Worm (Caenorhabditis elegans) whole organism, early embryonic: ENCODE results near the gene F37A4.4.

Experiments
- B0310.2 ChIP-seq: sonication (generic microtip); optimal IDR thresholded peaks from 2 replicates; lab custom pipeline; 2016; ENCODE audit warnings: mild to moderate bottlenecking, missing genetic modification characterization, missing compliant biosample characterization
- F13C5.2 ChIP-seq: sonication (generic microtip); optimal IDR thresholded peaks from 2 replicates; lab custom pipeline; 2017; ENCODE audit warnings: mild to moderate bottlenecking, missing genetic modification characterization, inconsistent platforms, missing compliant biosample characterization
- aly-1 ChIP-seq: sonication (generic microtip); optimal IDR thresholded peaks from 2 replicates; lab custom pipeline; 2016; ENCODE audit warnings: missing genetic modification characterization, missing compliant biosample characterization
- ama-1 ChIP-seq: fragments of 150-350 bp; optimal IDR thresholded peaks from 2 replicates; lab custom pipeline; 2014
- ceh-13 ChIP-seq: fragments of 200-800 bp; sonication (Bioruptor generic); optimal IDR thresholded peaks from 2 replicates; lab custom pipeline; 2018; ENCODE audit warnings: mild to moderate bottlenecking, missing genetic modification characterization, missing compliant biosample characterization
- ceh-36 ChIP-seq: sonication (generic microtip); optimal IDR thresholded peaks from 2 replicates; lab custom pipeline; 2016; ENCODE audit warnings: missing genetic modification characterization, inconsistent platforms, missing compliant biosample characterization
- ets-7 ChIP-seq: sonication (generic microtip); optimal IDR thresholded peaks from 2 replicates; lab custom pipeline; 2016; ENCODE audit warnings: missing genotype, missing genetic modification characterization, missing compliant biosample characterization
- flt-1 ChIP-seq: fragments of 200-800 bp; sonication (Bioruptor generic); IDR thresholded peaks from 2 replicates; pipeline ENCODE4 v1.3.6; 2022; ENCODE audit warnings: missing genetic modification characterization, missing compliant biosample characterization
- hmbx-1 ChIP-seq: sonication (generic microtip); optimal IDR thresholded peaks from 2 replicates; lab custom pipeline; 2016; ENCODE audit warnings: mild to moderate bottlenecking, missing genetic modification characterization, missing compliant biosample characterization
- hmg-4 ChIP-seq: fragments of 200-800 bp; sonication (Bioruptor generic); optimal IDR thresholded peaks from 2 replicates; lab custom pipeline; 2018; ENCODE audit warnings: mild to moderate bottlenecking, missing genetic modification characterization, missing compliant biosample characterization
- hnd-1 ChIP-seq: sonication (generic microtip); optimal IDR thresholded peaks from 2 replicates; lab custom pipeline; 2016; ENCODE audit warnings: missing genetic modification characterization, missing compliant biosample characterization
- pes-1 ChIP-seq: fragments of 200-800 bp; sonication (Bioruptor generic); IDR thresholded peaks from 2 replicates; pipeline ENCODE4 v1.3.6; 2022; ENCODE audit warnings: missing genetic modification reagents, missing genetic modification characterization, missing compliant biosample characterization
- scrt-1 ChIP-seq: fragments of 200-800 bp; sonication (Bioruptor generic); IDR thresholded peaks from 2 replicates; pipeline ENCODE4 v1.3.6; 2022; ENCODE audit warnings: missing genetic modification characterization, missing compliant biosample characterization
- sea-1 ChIP-seq: fragments of 200-800 bp; sonication (Bioruptor generic); conservative IDR thresholded peaks from 2 replicates; pipeline ENCODE4 v1.3.6; 2022; ENCODE audit warnings: missing genetic modification characterization, missing compliant biosample characterization
- tbx-11 ChIP-seq: fragments of 200-800 bp; sonication (Bioruptor generic); IDR thresholded peaks from 2 replicates; pipeline ENCODE4 v1.3.6; 2022; ENCODE audit warnings: missing genetic modification characterization, missing compliant biosample characterization
- tbx-37 ChIP-seq: fragments of 200-800 bp; sonication (Bioruptor generic); conservative IDR thresholded peaks from 2 replicates; pipeline ENCODE4 v1.3.6; 2022; ENCODE audit warnings: missing genetic modification reagents, missing genetic modification characterization, missing compliant biosample characterization
- tra-4 ChIP-seq: sonication (generic microtip); optimal IDR thresholded peaks from 2 replicates; lab custom pipeline; 2017; ENCODE audit warnings: missing genetic modification characterization, missing compliant biosample characterization

Gene F37A4.4

DNA sequence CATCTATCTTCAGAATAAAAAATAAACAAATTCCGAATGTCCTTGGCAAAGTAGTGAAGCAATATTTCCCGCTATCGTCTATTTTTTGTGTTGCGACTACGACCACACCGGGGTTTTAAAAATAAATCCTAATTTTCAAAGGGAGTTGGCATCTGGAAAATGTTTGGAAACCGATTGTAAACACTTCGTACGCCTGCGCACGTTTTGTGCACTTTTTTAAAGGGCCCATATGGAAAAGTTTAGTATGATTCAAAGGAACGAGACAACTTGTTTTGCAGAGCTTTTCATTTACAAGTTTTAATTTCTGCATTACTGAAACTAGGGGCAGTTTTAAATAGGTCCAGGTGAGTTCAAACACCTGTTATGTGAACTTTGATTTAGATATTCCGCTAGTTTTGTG lies 26.7 kb downstream of the F37A4.4 start:
- TF ChIP-seq pes-1 (GFP tag; lab: Robert Waterston, UW) (no peak), tbx-37 (GFP tag; lab: Robert Waterston, UW) (no peak), tbx-11 (GFP tag; lab: Robert Waterston, UW) (no peak), ceh-36 (tag; lab: Kevin White, UChicago) (no peak), hmg-4 (GFP tag; lab: Kevin White, UChicago) (no peak), ama-1 (lab: Kevin White, UChicago) (no peak), aly-1 (tag; lab: Kevin White, UChicago) (no peak), F13C5.2 (tag; lab: Kevin White, UChicago) (no peak), scrt-1 (GFP tag; lab: Robert Waterston, UW) (no peak), ceh-13 (GFP tag; lab: Kevin White, UChicago) (no peak), hmbx-1 (no peak), tra-4 (no peak), hnd-1 (tag; lab: Kevin White, UChicago) (no peak), sea-1 (no peak), ets-7 (tag; lab: Kevin White, UChicago) (no peak), flt-1 (GFP tag; lab: Robert Waterston, UW) (no peak), B0310.2 (tag; lab: Kevin White, UChicago) (no peak)

DNA sequence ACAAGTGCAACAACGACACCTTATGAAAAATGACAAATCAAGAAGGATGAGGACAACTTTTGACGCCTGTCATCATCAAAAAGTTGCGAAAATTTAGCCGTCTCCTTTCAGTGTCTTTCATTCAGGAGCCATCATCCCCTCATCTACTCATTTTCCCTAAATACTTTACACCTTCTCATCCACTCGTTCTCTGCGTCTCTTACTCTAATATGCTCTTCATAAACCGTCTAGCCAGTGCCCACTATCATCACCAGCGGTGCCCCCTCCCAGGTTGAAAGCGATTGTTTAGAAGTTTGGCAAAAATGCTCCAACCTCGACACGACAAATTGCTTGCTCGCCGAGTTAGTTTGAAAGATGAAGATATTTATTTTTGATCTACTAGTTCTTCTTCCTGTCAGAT lies 29.2 kb downstream of the F37A4.4 start:
- TF ChIP-seq ceh-13 (GFP tag; lab: Kevin White, UChicago): no peak
- TF ChIP-seq pes-1 (GFP tag; lab: Robert Waterston, UW): no peak
- TF ChIP-seq B0310.2 (tag; lab: Kevin White, UChicago): no peak
- TF ChIP-seq hnd-1 (tag; lab: Kevin White, UChicago): no peak
- no peak for TF ChIP-seq flt-1 (GFP tag; lab: Robert Waterston, UW)
- no peak for TF ChIP-seq aly-1 (tag; lab: Kevin White, UChicago)
- TF ChIP-seq hmg-4 (GFP tag; lab: Kevin White, UChicago): no peak
- TF ChIP-seq hmbx-1: no peak

ce11 chrIII:6746008-6746407 lies 32.6 kb downstream of the F37A4.4 start, which contains the start of gene dig-1:
Gene dig-1, plus strand, starts transcription at chrIII:6746308.
- TF ChIP-seq tra-4: no peak
- TF ChIP-seq ets-7 (tag; lab: Kevin White, UChicago): no peak
- TF ChIP-seq hmbx-1: no peak
- TF ChIP-seq pes-1 (GFP tag; lab: Robert Waterston, UW): no peak
- TF ChIP-seq flt-1 (GFP tag; lab: Robert Waterston, UW): no peak
- no peak for TF ChIP-seq tbx-11 (GFP tag; lab: Robert Waterston, UW)
- no peak for TF ChIP-seq ama-1 (lab: Kevin White, UChicago)
- TF ChIP-seq hnd-1 (tag; lab: Kevin White, UChicago): no peak
- TF ChIP-seq tbx-37 (GFP tag; lab: Robert Waterston, UW): no peak
- TF ChIP-seq hmg-4 (GFP tag; lab: Kevin White, UChicago): no peak
- TF ChIP-seq aly-1 (tag; lab: Kevin White, UChicago): no peak
- no peak for TF ChIP-seq ceh-13 (GFP tag; lab: Kevin White, UChicago)
- TF ChIP-seq F13C5.2 (tag; lab: Kevin White, UChicago): no peak
- no peak for TF ChIP-seq sea-1
- no peak for TF ChIP-seq B0310.2 (tag; lab: Kevin White, UChicago)
- TF ChIP-seq scrt-1 (GFP tag; lab: Robert Waterston, UW): no peak
- TF ChIP-seq ceh-36 (tag; lab: Kevin White, UChicago): no peak

- TF ChIP-seq tra-4 (no peak), B0310.2 (tag; lab: Kevin White, UChicago) (no peak), aly-1 (tag; lab: Kevin White, UChicago) (no peak), hnd-1 (tag; lab: Kevin White, UChicago) (no peak), tbx-11 (GFP tag; lab: Robert Waterston, UW) (no peak), hmg-4 (GFP tag; lab: Kevin White, UChicago) (no peak), F13C5.2 (tag; lab: Kevin White, UChicago) (no peak), flt-1 (GFP tag; lab: Robert Waterston, UW) (no peak), sea-1 (no peak), ama-1 (lab: Kevin White, UChicago) (no peak), ets-7 (tag; lab: Kevin White, UChicago) (no peak), ceh-13 (GFP tag; lab: Kevin White, UChicago) (no peak), ceh-36 (tag; lab: Kevin White, UChicago) (no peak), pes-1 (GFP tag; lab: Robert Waterston, UW) (no peak), scrt-1 (GFP tag; lab: Robert Waterston, UW) (no peak), hmbx-1 (no peak), tbx-37 (GFP tag; lab: Robert Waterston, UW) (no peak)
Observed at ce11 chrIII:6746668-6747067, 33.3 kb downstream of the F37A4.4 start.

- TF ChIP-seq ets-7 (tag; lab: Kevin White, UChicago) (no peak), ama-1 (lab: Kevin White, UChicago) (no peak), tbx-37 (GFP tag; lab: Robert Waterston, UW) (no peak), hmg-4 (GFP tag; lab: Kevin White, UChicago) (no peak), F13C5.2 (tag; lab: Kevin White, UChicago) (no peak), sea-1 (no peak), flt-1 (GFP tag; lab: Robert Waterston, UW) (no peak)
Observed at ce11 chrIII:6752612-6753011, 39.2 kb downstream of the F37A4.4 start.

DNA sequence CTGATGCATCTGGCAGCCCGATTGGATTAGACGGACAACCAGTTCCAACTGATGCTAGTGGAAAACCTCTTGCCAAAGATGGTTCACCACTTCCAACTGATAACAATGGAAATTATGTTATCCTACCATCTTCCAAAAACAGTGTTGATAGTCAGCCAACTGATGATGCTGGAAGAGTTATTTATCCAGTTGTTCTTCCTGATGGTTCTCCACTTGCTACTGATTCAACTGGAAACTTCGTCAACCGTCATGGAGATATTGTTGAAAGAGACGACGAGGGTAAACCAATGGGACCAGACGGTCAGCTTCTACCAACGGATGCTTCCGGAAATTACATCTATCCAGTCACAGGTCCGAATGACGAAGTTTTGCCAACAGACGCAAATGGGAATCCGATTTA lies 43.4 kb downstream of the F37A4.4 start:
- TF ChIP-seq aly-1 (tag; lab: Kevin White, UChicago) (no peak), tbx-11 (GFP tag; lab: Robert Waterston, UW) (no peak), flt-1 (GFP tag; lab: Robert Waterston, UW) (no peak), scrt-1 (GFP tag; lab: Robert Waterston, UW) (no peak), hmbx-1 (no peak), hnd-1 (tag; lab: Kevin White, UChicago) (no peak)
